Worm (Caenorhabditis elegans) whole organism, L1 larva: ENCODE data around the gene F38B6.3.

Source experiments
- aly-2 ChIP-seq: fragments of 150-350 bp; optimal IDR thresholded peaks from 2 replicates; lab custom pipeline; 2014; ENCODE audit warnings: missing biosample characterization, missing genetic modification characterization
- efl-3 ChIP-seq: fragments of 200-800 bp; sonication (Bioruptor generic); optimal IDR thresholded peaks from 2 replicates; lab custom pipeline; 2018; ENCODE audit warnings: mild to moderate bottlenecking, missing genetic modification characterization, missing compliant biosample characterization
- lin-15B ChIP-seq: fragments of 150-350 bp; sonication (generic microtip); optimal IDR thresholded peaks from 3 replicates; lab custom pipeline; 2014; ENCODE audit warnings: missing biosample characterization, missing genetic modification characterization
- mdl-1 ChIP-seq, 2 experiments: fragments of 150-350 bp; optimal IDR thresholded peaks; 2 replicates each; lab custom pipeline; 2014 to 2017; ENCODE audit warnings: missing biosample characterization in 2 of 2, missing genetic modification characterization in 2 of 2, inconsistent platforms in 1 of 2
- nhr-28 ChIP-seq: fragments of 150-350 bp; optimal IDR thresholded peaks from 2 replicates; lab custom pipeline; 2014; ENCODE audit warnings: missing biosample characterization, missing genetic modification characterization
- nhr-47 ChIP-seq: sonication (generic microtip); optimal IDR thresholded peaks from 2 replicates; lab custom pipeline; 2016; ENCODE audit warnings: mild to moderate bottlenecking, missing genetic modification characterization, moderate library complexity, missing compliant biosample characterization
- nhr-90 ChIP-seq: sonication (generic microtip); optimal IDR thresholded peaks from 2 replicates; lab custom pipeline; 2016; ENCODE audit warnings: mild to moderate bottlenecking, missing genetic modification characterization, missing compliant biosample characterization; ENCODE audit not compliant: poor library complexity
- tbx-2 ChIP-seq: sonication (generic microtip); optimal IDR thresholded peaks from 2 replicates; lab custom pipeline; 2016; ENCODE audit warnings: missing genetic modification characterization, missing compliant biosample characterization
- ztf-4 ChIP-seq: fragments of 150-350 bp; optimal IDR thresholded peaks from 2 replicates; lab custom pipeline; 2014; ENCODE audit warnings: missing biosample characterization, missing genetic modification characterization

ce11 chrX:6743853-6744346 is 50.5 kb downstream of the F38B6.3 start:
- TF ChIP-seq lin-15B (tag; lab: Kevin White, UChicago) (no peak), efl-3 (GFP tag; lab: Kevin White, UChicago) (peak; percentile 89), nhr-28 (peak; percentile 31), aly-2 (tag; lab: Kevin White, UChicago) (no peak), tbx-2 (tag; lab: Kevin White, UChicago) (peak; percentile 94), nhr-47 (tag; lab: Kevin White, UChicago) (peak; percentile 95), nhr-90 (tag; lab: Kevin White, UChicago) (peak; percentile 99), mdl-1 (tag; optimal IDR thresholded peaks at IDR 0.05; lab: Kevin White, UChicago) (peak in 1 of 2 experiments; percentile 92), ztf-4 (peak; percentile 99)
